Fruit fly (Drosophila melanogaster): Measurements from ENCODE around the gene Mnat9.
A peak's percentile ranks its signal among the peaks of the same experiment; 100 is the strongest.

Mnat9 gene

DNA sequence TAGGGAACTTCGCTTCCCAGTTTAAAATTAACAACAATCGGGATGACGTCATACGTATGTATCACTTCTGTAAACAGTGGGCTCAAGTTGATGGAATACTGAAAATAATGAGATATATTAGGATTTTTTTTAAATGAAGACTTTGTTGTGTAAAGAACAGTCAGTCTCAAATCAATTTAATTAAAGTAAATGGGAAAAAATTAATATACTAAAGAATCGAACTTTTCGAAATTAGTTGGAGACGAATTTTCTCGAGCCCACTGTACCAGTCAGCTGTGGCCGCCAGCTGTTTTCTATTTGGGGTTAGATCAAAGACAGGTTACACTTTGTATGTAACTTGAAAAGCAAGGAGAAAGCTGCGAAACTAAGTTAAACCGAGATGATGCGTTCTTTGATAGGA is 27.6 kb downstream of the Mnat9 start, which contains the start of gene CG1635 (continued):
- TF ChIP-seq otp (GFP tag; IDR thresholded peaks at IDR 0.05), result peak; percentile 99
- peak; percentile 43; the same call in 1 of the 3 replicates for TF ChIP-seq CG7963 (GFP tag; IDR thresholded peaks at IDR 0.05; ENCODE audit: partially characterized antibody)
- TF ChIP-seq row (GFP tag; IDR thresholded peaks at IDR 0.05), result peak; percentile 100
- peak; percentile 100 for TF ChIP-seq CG12391 (tag; optimal IDR thresholded peaks at IDR 0.05)
- TF ChIP-seq CG32767 (GFP tag; IDR thresholded peaks at IDR 0.05), result peak; percentile 99
- peak; percentile 99 for TF ChIP-seq esg (GFP tag; conservative IDR thresholded peaks at IDR 0.05)
- TF ChIP-seq E2f2 (GFP tag; IDR thresholded peaks at IDR 0.05), result peak; percentile 92
- peak; percentile 99 for TF ChIP-seq ap (GFP tag; IDR thresholded peaks at IDR 0.05)
- TF ChIP-seq Mes4 (GFP tag; optimal IDR thresholded peaks at IDR 0.05), result peak; percentile 98
- peak; percentile 98 for TF ChIP-seq scrt (GFP tag; optimal IDR thresholded peaks at IDR 0.05)
- TF ChIP-seq fd96Cb (tag; optimal IDR thresholded peaks at IDR 0.05), result peak; percentile 99
- TF ChIP-seq B-H2 (GFP tag; optimal IDR thresholded peaks at IDR 0.05), result peak; percentile 100
- peak; percentile 82 for TF ChIP-seq pfk (GFP tag; optimal IDR thresholded peaks at IDR 0.05)
- TF ChIP-seq kah (GFP tag; optimal IDR thresholded peaks at IDR 0.05), result peak; percentile 99
- peak; percentile 92 for TF ChIP-seq CG11560 (tag; IDR thresholded peaks at IDR 0.05)
- TF ChIP-seq CG12299 (tag; optimal IDR thresholded peaks at IDR 0.05), result peak; percentile 100
- TF ChIP-seq bsh (GFP tag; optimal IDR thresholded peaks at IDR 0.05), result peak; percentile 97 to 100
- peak; percentile 55; the same call in 1 of the 2 replicates for TF ChIP-seq CG42726 (GFP tag; IDR thresholded peaks at IDR 0.05; ENCODE audit: partially characterized antibody)
- peak; percentile 99 for TF ChIP-seq CG30403 (GFP tag; optimal IDR thresholded peaks at IDR 0.05)
- TF ChIP-seq Hand (GFP tag; optimal IDR thresholded peaks at IDR 0.05), result peak; percentile 99
- TF ChIP-seq Myb (GFP tag; optimal IDR thresholded peaks at IDR 0.05), result peak; percentile 90
- TF ChIP-seq tio (GFP tag; optimal IDR thresholded peaks at IDR 0.05), result peak; percentile 96
- peak; percentile 99 for TF ChIP-seq ind (GFP tag; optimal IDR thresholded peaks at IDR 0.05)
- TF ChIP-seq CG33213 (GFP tag; optimal IDR thresholded peaks at IDR 0.05), result peak; percentile 93
- peak; percentile 100 for TF ChIP-seq Sox102F (GFP tag; optimal IDR thresholded peaks at IDR 0.05)
- peak; percentile 92 for TF ChIP-seq Nf-YB (GFP tag; optimal IDR thresholded peaks at IDR 0.05)
- peak; percentile 100 for TF ChIP-seq vvl (GFP tag; IDR thresholded peaks at IDR 0.05)
- TF ChIP-seq Nf-YA (GFP tag; IDR thresholded peaks at IDR 0.05), result peak; percentile 98
- TF ChIP-seq Lpt (GFP tag; optimal IDR thresholded peaks at IDR 0.05), result no peak
- TF ChIP-seq Adf1 (GFP tag; IDR thresholded peaks at IDR 0.05), result peak; percentile 92
- peak; percentile 99 for TF ChIP-seq CrebB (tag; optimal IDR thresholded peaks at IDR 0.05)
- peak; percentile 97 for TF ChIP-seq jumu (GFP tag; optimal IDR thresholded peaks at IDR 0.05)
- peak; percentile 98 for TF ChIP-seq Chrac-16 (GFP tag; optimal IDR thresholded peaks at IDR 0.05)
- peak; percentile 93 for TF ChIP-seq CG5180 (GFP tag; optimal IDR thresholded peaks at IDR 0.05)
- peak; percentile 64; the same call in 1 of the 2 replicates for TF ChIP-seq tna (GFP tag; IDR thresholded peaks at IDR 0.05; ENCODE audit: partially characterized antibody)
- peak; percentile 98 for TF ChIP-seq CG9727 (GFP tag; optimal IDR thresholded peaks at IDR 0.05)
- TF ChIP-seq kay (GFP tag; optimal IDR thresholded peaks at IDR 0.05), result peak; percentile 99
- peak; percentile 100 for TF ChIP-seq CoRest (tag; optimal IDR thresholded peaks at IDR 0.05)
- TF ChIP-seq toy (GFP tag; IDR thresholded peaks at IDR 0.05), result peak; percentile 98
- peak; percentile 99 for TF ChIP-seq Hsf (GFP tag; optimal IDR thresholded peaks at IDR 0.05)
- peak; percentile 100 for TF ChIP-seq sob (GFP tag; IDR thresholded peaks at IDR 0.05)
- TF ChIP-seq sisA (GFP tag; IDR thresholded peaks at IDR 0.05), result peak; percentile 97
- TF ChIP-seq Atf6 (GFP tag; IDR thresholded peaks at IDR 0.05), result peak; percentile 100
- TF ChIP-seq grau (tag; optimal IDR thresholded peaks at IDR 0.05), result peak; percentile 99
- peak; percentile 100 for TF ChIP-seq CG7556 (GFP tag; optimal IDR thresholded peaks at IDR 0.05)
- TF ChIP-seq slou (GFP tag; optimal IDR thresholded peaks at IDR 0.05), result peak; percentile 96
- peak; percentile 97 for TF ChIP-seq jigr1 (GFP tag; IDR thresholded peaks at IDR 0.05)
- peak; percentile 95 for TF ChIP-seq CG7357 (GFP tag; IDR thresholded peaks at IDR 0.05)
- TF ChIP-seq CG6272 (GFP tag; IDR thresholded peaks at IDR 0.05), result peak; percentile 98
- TF ChIP-seq CG9609 (GFP tag; optimal IDR thresholded peaks at IDR 0.05), result peak; percentile 97
- TF ChIP-seq wor (GFP tag; IDR thresholded peaks at IDR 0.05), result peak; percentile 99

Measured in whole organism, embryonic.